Worm (Caenorhabditis elegans) whole organism, L2 larva: ENCODE measurements around the gene fib-1.

ENCODE experiments used
- R02D3.7 ChIP-seq: fragments of 150-350 bp; optimal IDR thresholded peaks from 2 replicates; lab custom pipeline; 2014; ENCODE audit warnings: missing biosample characterization, missing genetic modification characterization
- ZK546.5 ChIP-seq: sonication (generic microtip); optimal IDR thresholded peaks from 2 replicates; lab custom pipeline; 2017; ENCODE audit warnings: missing biosample characterization, missing genetic modification characterization
- aly-2 ChIP-seq: fragments of 150-350 bp; optimal IDR thresholded peaks from 2 replicates; lab custom pipeline; 2014; ENCODE audit warnings: missing biosample characterization, missing genetic modification characterization
- ama-1 ChIP-seq: fragments of 150-350 bp; optimal IDR thresholded peaks from 2 replicates; lab custom pipeline; 2018; ENCODE audit warnings: inconsistent platforms
- elt-1 ChIP-seq: fragments of 150-350 bp; optimal IDR thresholded peaks from 2 replicates; lab custom pipeline; 2014; ENCODE audit warnings: missing biosample characterization, missing genetic modification characterization
- lin-13 ChIP-seq: fragments of 150-350 bp; optimal IDR thresholded peaks from 2 replicates; lab custom pipeline; 2014; ENCODE audit warnings: missing biosample characterization, missing genetic modification reagents, missing genetic modification characterization
- mdl-1 ChIP-seq, 2 experiments: fragments of 150-350 bp in 1 of 2; sonication (generic microtip) in 1 of 2; optimal IDR thresholded peaks; 2 replicates each; lab custom pipeline; 2017; ENCODE audit warnings: missing biosample characterization in 2 of 2, missing genetic modification characterization in 2 of 2
- nhr-12 ChIP-seq: fragments of 150-350 bp; optimal IDR thresholded peaks from 2 replicates; lab custom pipeline; 2014; ENCODE audit warnings: missing biosample characterization, missing genetic modification characterization
- nhr-23 ChIP-seq: fragments of 150-350 bp; optimal IDR thresholded peaks from 2 replicates; lab custom pipeline; 2014; ENCODE audit warnings: missing biosample characterization, missing genetic modification reagents, missing genetic modification characterization
- snpc-4 ChIP-seq: fragments of 150-350 bp; optimal IDR thresholded peaks from 2 replicates; lab custom pipeline; 2014; ENCODE audit warnings: missing biosample characterization, missing genetic modification characterization

DNA sequence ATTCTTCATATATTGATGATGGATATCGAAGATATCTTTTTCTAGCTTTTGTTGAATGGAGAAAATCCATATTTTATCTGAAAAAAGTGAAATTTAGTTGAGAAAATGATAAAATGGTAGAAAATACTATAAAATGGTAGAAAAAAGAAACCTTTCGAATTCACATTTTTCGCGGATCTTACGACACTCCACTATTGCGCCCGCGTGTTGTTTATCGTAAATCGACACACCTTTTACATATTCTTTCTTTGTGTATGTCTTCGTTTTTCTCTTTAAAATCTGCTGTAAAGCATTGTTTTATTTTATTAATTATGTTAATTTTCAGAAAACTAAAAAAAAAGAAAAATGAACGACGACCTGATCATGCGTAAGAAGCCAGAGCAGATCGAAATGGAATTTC lies 11.2 kb downstream of the fib-1 start, which contains the start of the genes cdt-2 and T01C3.2:
- TF ChIP-seq aly-2 (tag; lab: Kevin White, UChicago) (no peak), ama-1 (lab: Kevin White, UChicago) (no peak), ZK546.5 (no peak), lin-13 (GFP tag; lab: Kevin White, UChicago) (no peak), nhr-23 (tag; lab: Kevin White, UChicago) (no peak), nhr-12 (tag; lab: Kevin White, UChicago) (no peak), elt-1 (tag; lab: Kevin White, UChicago) (no peak), mdl-1 (tag; optimal IDR thresholded peaks at IDR 0.05; lab: Kevin White, UChicago) (no peak), R02D3.7 (tag; lab: Kevin White, UChicago) (peak; percentile 84), snpc-4 (tag; lab: Kevin White, UChicago) (no peak)
